Worm (Caenorhabditis elegans): ENCODE measurements around the gene nspc-9.

- TF ChIP-seq him-1 (tag; optimal IDR thresholded peaks at IDR 0.05) (no peak), W03F9.2 (tag; optimal IDR thresholded peaks at IDR 0.05) (no peak)
These were observed 3.5 kb upstream of the nspc-9 start, which contains the start of gene F42F12.11 for ce11 chrX:12346729-12347128.

Data from whole organism, L4/young adult.